Worm (Caenorhabditis elegans): ENCODE data around the gene tbx-38.

tbx-38 gene

DNA sequence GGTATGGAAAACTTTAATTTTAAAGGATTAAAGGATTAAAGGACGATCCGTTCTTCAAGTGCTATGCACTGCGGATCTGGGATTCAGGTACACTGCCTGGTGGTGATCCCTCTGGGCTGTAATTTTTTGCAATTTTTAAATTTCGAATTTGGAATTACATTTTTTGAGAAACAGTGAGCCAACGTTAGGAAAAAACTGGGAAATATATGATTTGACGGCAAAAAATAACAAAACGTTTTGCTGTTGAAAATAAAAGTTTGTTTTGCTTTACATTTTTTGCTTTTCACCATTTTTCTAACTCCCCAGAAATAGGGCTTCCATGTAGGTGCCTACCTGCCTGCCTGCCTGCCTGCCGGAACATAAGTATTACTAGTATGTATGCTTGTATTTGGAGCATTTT is 21.6 kb upstream of the tbx-38 start, which contains the start of gene C18D11.10:
C18D11.10 (plus strand) TSS at position 301 of the 400 bp plus-strand sequence.
- TF ChIP-seq nfyb-1 (GFP tag; IDR thresholded peaks at IDR 0.05): no peak
- TF ChIP-seq F55B11.4 (tag; optimal IDR thresholded peaks at IDR 0.05; ENCODE audit: borderline replicate concordance, insufficient read depth): no peak
- no peak for TF ChIP-seq ekl-4 (GFP tag; IDR thresholded peaks at IDR 0.05)
- TF ChIP-seq unc-130 (GFP tag; optimal IDR thresholded peaks at IDR 0.05): no peak
- no peak for TF ChIP-seq rec-8 (tag; optimal IDR thresholded peaks at IDR 0.05)
- TF ChIP-seq F22D6.2 (tag; optimal IDR thresholded peaks at IDR 0.05): no peak
- TF ChIP-seq ceh-27 (GFP tag; optimal IDR thresholded peaks at IDR 0.05): no peak
- TF ChIP-seq lin-26 (GFP tag; IDR thresholded peaks at IDR 0.05): no peak
- no peak for TF ChIP-seq hmg-1.2 (GFP tag; IDR thresholded peaks at IDR 0.05)
- no peak for TF ChIP-seq nhr-27 (tag; optimal IDR thresholded peaks at IDR 0.05)
- no peak for TF ChIP-seq sea-2 (GFP tag; IDR thresholded peaks at IDR 0.05)
- no peak for TF ChIP-seq C17E4.6 (GFP tag; IDR thresholded peaks at IDR 0.05)
- no peak for TF ChIP-seq ztf-18 (tag; optimal IDR thresholded peaks at IDR 0.05)
- no peak for TF ChIP-seq Y53G8AR.9 (GFP tag; conservative IDR thresholded peaks at IDR 0.05)
- TF ChIP-seq bed-1 (GFP tag; IDR thresholded peaks at IDR 0.05): no peak
- TF ChIP-seq akir-1 (GFP tag; optimal IDR thresholded peaks at IDR 0.05): no peak
- no peak for TF ChIP-seq B0336.3 (GFP tag; IDR thresholded peaks at IDR 0.05)

DNA sequence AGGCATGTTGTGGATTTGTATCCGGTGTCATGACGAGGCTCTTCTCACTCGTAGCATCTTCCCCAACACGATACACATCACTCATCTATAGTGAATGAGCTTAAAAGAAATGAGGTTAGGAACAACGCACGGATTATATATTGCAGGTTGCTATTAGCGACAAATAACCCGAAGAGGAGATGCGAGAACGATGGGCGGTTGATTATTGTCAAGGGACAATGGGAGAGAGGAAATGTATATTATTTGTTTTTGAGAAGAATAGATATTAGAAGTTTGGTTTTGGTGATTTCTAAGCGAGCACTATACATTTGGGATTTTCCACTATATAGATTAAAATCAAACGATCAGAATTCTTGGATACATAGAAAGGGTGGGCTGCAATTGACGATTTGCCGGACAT is 20.8 kb upstream of the tbx-38 start, which contains the start of gene C18D11.7:
C18D11.7 (minus strand) TSS at position 101 of the 400 bp plus-strand sequence.
- no peak for TF ChIP-seq let-526 (GFP tag; IDR thresholded peaks at IDR 0.05)
- no peak for TF ChIP-seq madf-10 (tag; optimal IDR thresholded peaks at IDR 0.05)
- TF ChIP-seq K12H6.12 (tag; optimal IDR thresholded peaks at IDR 0.05): no peak
- no peak for TF ChIP-seq ceh-91 (GFP tag; IDR thresholded peaks at IDR 0.05)
- TF ChIP-seq ZK185.1 (tag; optimal IDR thresholded peaks at IDR 0.05; ENCODE audit: poor library complexity, severe bottlenecking): no peak
- TF ChIP-seq ceh-79 (tag; optimal IDR thresholded peaks at IDR 0.05): no peak
- no peak for TF ChIP-seq dpl-1 (GFP tag; optimal IDR thresholded peaks at IDR 0.05)
- no peak for TF ChIP-seq mxl-1 (tag; optimal IDR thresholded peaks at IDR 0.05)
- TF ChIP-seq Y79H2A.3 (GFP tag; conservative IDR thresholded peaks at IDR 0.05): no peak
- TF ChIP-seq ceh-27 (GFP tag; optimal IDR thresholded peaks at IDR 0.05): no peak
- no peak for TF ChIP-seq mel-28 (tag; optimal IDR thresholded peaks at IDR 0.05; ENCODE audit: borderline replicate concordance)
- TF ChIP-seq nhr-120 (GFP tag; IDR thresholded peaks at IDR 0.05): no peak
- TF ChIP-seq ztf-25 (GFP tag; IDR thresholded peaks at IDR 0.05): no peak
- TF ChIP-seq Y67H2A.10 (GFP tag; conservative IDR thresholded peaks at IDR 0.05): no peak
- TF ChIP-seq F49E8.2 (tag; optimal IDR thresholded peaks at IDR 0.05; ENCODE audit: insufficient read depth): no peak

DNA sequence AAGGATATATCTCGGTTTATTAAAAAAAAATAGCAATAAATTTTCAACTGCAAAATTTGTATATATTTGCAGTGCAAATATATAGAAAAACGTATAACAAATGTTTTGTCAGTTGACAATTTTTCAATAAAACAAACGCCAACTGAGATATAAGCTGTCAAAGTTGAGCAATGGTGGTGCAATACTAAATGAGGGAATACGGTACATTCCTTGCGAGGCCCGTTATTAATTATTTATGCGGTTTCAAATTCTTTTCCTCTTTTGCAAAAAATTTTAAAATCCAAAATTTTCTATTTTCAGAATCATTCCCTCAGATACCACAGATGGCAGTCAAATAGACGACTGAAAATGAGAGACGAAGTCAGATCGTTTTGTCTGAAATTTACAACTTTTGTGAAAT is 9.6 kb upstream of the tbx-38 start, which contains the start of gene twk-39:
twk-39 (plus strand) TSS at position 301 of the 400 bp plus-strand sequence.
- TF ChIP-seq hlh-12 (tag; optimal IDR thresholded peaks at IDR 0.05) (no peak), ceh-100 (GFP tag; IDR thresholded peaks at IDR 0.05) (no peak), rcor-1 (GFP tag; IDR thresholded peaks at IDR 0.05) (no peak), mel-28 (tag; optimal IDR thresholded peaks at IDR 0.05; ENCODE audit: borderline replicate concordance) (no peak), ztf-18 (tag; optimal IDR thresholded peaks at IDR 0.05) (no peak), akir-1 (GFP tag; optimal IDR thresholded peaks at IDR 0.05) (no peak), F23B12.7 (tag; optimal IDR thresholded peaks at IDR 0.05; ENCODE audit: insufficient read depth) (no peak), F55B11.4 (tag; optimal IDR thresholded peaks at IDR 0.05; ENCODE audit: borderline replicate concordance, insufficient read depth) (no peak), egl-18 (GFP tag; IDR thresholded peaks at IDR 0.05) (no peak)

All from whole organism, young adult.